Fruit fly (Drosophila melanogaster) whole organism, embryonic: ENCODE measurements around the gene Cerk.

Experiments used
- Atf-2 ChIP-seq: fragments of 200-800 bp; sonication (Bioruptor generic); optimal IDR thresholded peaks from 2 replicates; lab custom pipeline; 2016; ENCODE audit warnings: missing biosample characterization, missing genetic modification characterization
- CG10366 ChIP-seq: fragments of 200-800 bp; sonication (Bioruptor generic); IDR thresholded peaks from 2 replicates; pipeline ENCODE4 v1.3.6; 2022; ENCODE audit warnings: missing biosample characterization, missing genetic modification characterization
- CG11093 ChIP-seq: fragments of 200-800 bp; sonication (Bioruptor generic); IDR thresholded peaks from 3 replicates; pipeline ENCODE4 v1.3.6; 2022; ENCODE audit warnings: missing biosample characterization, missing genetic modification characterization
- CG11723 ChIP-seq: fragments of 200-800 bp; sonication (Bioruptor generic); optimal IDR thresholded peaks from 2 replicates; lab custom pipeline; 2017; ENCODE audit warnings: missing biosample characterization, mild to moderate bottlenecking, missing genetic modification characterization
- CG12071 ChIP-seq: fragments of 200-800 bp; sonication (Bioruptor generic); optimal IDR thresholded peaks from 3 replicates; lab custom pipeline; 2018; ENCODE audit warnings: missing biosample characterization, mild to moderate bottlenecking, missing genetic modification characterization
- CG13624 ChIP-seq: fragments of 200-800 bp; sonication (Bioruptor generic); optimal IDR thresholded peaks from 2 replicates; lab custom pipeline; 2016; ENCODE audit warnings: missing biosample characterization, missing genetic modification characterization
- CG15601 ChIP-seq: fragments of 200-800 bp; sonication (Bioruptor generic); optimal IDR thresholded peaks from 3 replicates; lab custom pipeline; 2019; ENCODE audit warnings: missing biosample characterization, mild to moderate bottlenecking, missing genetic modification characterization, moderate library complexity
- CG16779 ChIP-seq: fragments of 200-800 bp; sonication (Bioruptor generic); IDR thresholded peaks from 2 replicates; pipeline ENCODE4 v1.3.6; 2022; ENCODE audit warnings: missing biosample characterization, missing genetic modification characterization
- CG17568 ChIP-seq: fragments of 200-800 bp; sonication (Bioruptor generic); optimal IDR thresholded peaks from 2 replicates; lab custom pipeline; 2018; ENCODE audit warnings: missing biosample characterization, mild to moderate bottlenecking, missing genetic modification characterization, moderate library complexity
- CG30403 ChIP-seq: fragments of 200-800 bp; sonication (Bioruptor generic); optimal IDR thresholded peaks from 3 replicates; lab custom pipeline; 2016; ENCODE audit warnings: missing biosample characterization, missing genetic modification characterization
- CG32767 ChIP-seq: fragments of 200-800 bp; sonication (Bioruptor generic); IDR thresholded peaks from 2 replicates; pipeline ENCODE4 v1.3.6; 2022; ENCODE audit warnings: missing biosample characterization, missing genetic modification characterization
- CG42726 ChIP-seq: fragments of 200-800 bp; sonication (Bioruptor generic); IDR thresholded peaks from 2 replicates; pipeline ENCODE4 v1.3.6; 2022; ENCODE audit warnings: missing biosample characterization, missing genetic modification characterization; ENCODE audit not compliant: partially characterized antibody
- CG4404 ChIP-seq: fragments of 200-800 bp; sonication (Bioruptor generic); IDR thresholded peaks from 2 replicates; pipeline ENCODE4 v1.3.6; 2022; ENCODE audit warnings: missing biosample characterization, missing genetic modification characterization
- CG7963 ChIP-seq: fragments of 200-800 bp; sonication (Bioruptor generic); IDR thresholded peaks from 3 replicates; pipeline ENCODE4 v1.3.6; 2022; ENCODE audit warnings: missing biosample characterization, missing genetic modification characterization; ENCODE audit not compliant: partially characterized antibody
- CG7987 ChIP-seq: fragments of 200-800 bp; sonication (Bioruptor generic); optimal IDR thresholded peaks from 2 replicates; lab custom pipeline; 2018; ENCODE audit warnings: missing biosample characterization, mild to moderate bottlenecking, missing genetic modification characterization, moderate library complexity
- CG8290 ChIP-seq, 3 experiments: fragments of 200-800 bp; sonication (Bioruptor generic); optimal IDR thresholded peaks; 2 replicates each; lab custom pipeline; 2016 to 2019; ENCODE audit warnings: missing biosample characterization in 3 of 3, missing genetic modification characterization in 3 of 3, mild to moderate bottlenecking in 2 of 3, moderate library complexity in 1 of 3
- CG8765 ChIP-seq: fragments of 200-800 bp; sonication (Bioruptor generic); IDR thresholded peaks from 2 replicates; pipeline ENCODE4 v1.3.6; 2022; ENCODE audit warnings: missing biosample characterization, missing genetic modification characterization
- CG8944 ChIP-seq: fragments of 200-800 bp; sonication (Bioruptor generic); optimal IDR thresholded peaks from 3 replicates; lab custom pipeline; 2016; ENCODE audit warnings: missing biosample characterization, missing genetic modification characterization
- CrebB ChIP-seq: fragments of 200-800 bp; sonication (Bioruptor generic); optimal IDR thresholded peaks from 3 replicates; lab custom pipeline; 2018; ENCODE audit warnings: missing biosample characterization, mild to moderate bottlenecking, missing genetic modification characterization
- Doc3 ChIP-seq: fragments of 200-800 bp; sonication (Bioruptor generic); IDR thresholded peaks from 3 replicates; pipeline ENCODE4 v1.3.6; 2022; ENCODE audit warnings: missing biosample characterization, missing genetic modification characterization; ENCODE audit not compliant: partially characterized antibody
- Elba2 ChIP-seq: fragments of 200-800 bp; sonication (Bioruptor generic); optimal IDR thresholded peaks from 3 replicates; lab custom pipeline; 2016; ENCODE audit warnings: missing biosample characterization, missing genetic modification characterization
- Fer3 ChIP-seq: fragments of 200-800 bp; sonication (Bioruptor generic); optimal IDR thresholded peaks from 2 replicates; lab custom pipeline; 2018; ENCODE audit warnings: missing biosample characterization, mild to moderate bottlenecking, missing genetic modification characterization, moderate library complexity
- H2.0 ChIP-seq: fragments of 200-800 bp; sonication (Bioruptor generic); IDR thresholded peaks from 2 replicates; pipeline ENCODE4 v1.3.6; 2022; ENCODE audit warnings: missing biosample characterization, missing genetic modification characterization
- Hand ChIP-seq: fragments of 200-800 bp; sonication (Bioruptor generic); optimal IDR thresholded peaks from 2 replicates; lab custom pipeline; 2017; ENCODE audit warnings: mild to moderate bottlenecking, missing biosample characterization, missing genetic modification reagents, missing genetic modification characterization
- Hmx ChIP-seq: fragments of 200-800 bp; sonication (Bioruptor generic); optimal IDR thresholded peaks from 2 replicates; lab custom pipeline; 2016; ENCODE audit warnings: missing biosample characterization, missing genetic modification characterization
- MTF-1 ChIP-seq: fragments of 200-800 bp; sonication (Bioruptor generic); optimal IDR thresholded peaks from 2 replicates; lab custom pipeline; 2018; ENCODE audit warnings: missing biosample characterization, mild to moderate bottlenecking, missing genetic modification characterization, borderline replicate concordance
- NC2α ChIP-seq: fragments of 200-800 bp; sonication (Bioruptor generic); optimal IDR thresholded peaks from 2 replicates; lab custom pipeline; 2016; ENCODE audit warnings: missing biosample characterization, missing genetic modification characterization
- Sox102F ChIP-seq: fragments of 200-800 bp; sonication (Bioruptor generic); optimal IDR thresholded peaks from 2 replicates; lab custom pipeline; 2018; ENCODE audit warnings: missing biosample characterization, mild to moderate bottlenecking, missing genetic modification characterization, moderate library complexity
- Sry-β ChIP-seq: fragments of 200-800 bp; sonication (Bioruptor generic); optimal IDR thresholded peaks from 2 replicates; lab custom pipeline; 2018; ENCODE audit warnings: missing biosample characterization, mild to moderate bottlenecking, missing genetic modification characterization, moderate library complexity
- Usf ChIP-seq: fragments of 200-800 bp; sonication (Bioruptor generic); optimal IDR thresholded peaks from 2 replicates; lab custom pipeline; 2017; ENCODE audit warnings: missing genotype, missing biosample characterization, missing genetic modification characterization
- al ChIP-seq: fragments of 200-800 bp; sonication (Bioruptor generic); IDR thresholded peaks from 2 replicates; pipeline ENCODE4 v1.3.6; 2022; ENCODE audit warnings: missing biosample characterization, missing genetic modification characterization
- bab2 ChIP-seq: fragments of 200-800 bp; sonication (Bioruptor generic); optimal IDR thresholded peaks from 2 replicates; lab custom pipeline; 2016; ENCODE audit warnings: missing biosample characterization, missing genetic modification characterization
- bowl ChIP-seq: fragments of 200-800 bp; sonication (Bioruptor generic); IDR thresholded peaks from 2 replicates; pipeline ENCODE4 v1.3.6; 2022; ENCODE audit warnings: missing biosample characterization, missing genetic modification characterization
- chif ChIP-seq, 2 experiments: fragments of 200-800 bp; sonication (Bioruptor generic); optimal IDR thresholded peaks; 3 replicates each; lab custom pipeline; 2016; ENCODE audit warnings: missing biosample characterization in 2 of 2, missing genetic modification characterization in 2 of 2
- danr ChIP-seq: fragments of 200-800 bp; sonication (Bioruptor generic); IDR thresholded peaks from 2 replicates; pipeline ENCODE4 v1.3.6; 2022; ENCODE audit warnings: missing biosample characterization, missing genetic modification characterization
- disco-r ChIP-seq: fragments of 200-800 bp; sonication (Bioruptor generic); optimal IDR thresholded peaks from 2 replicates; lab custom pipeline; 2016; ENCODE audit warnings: missing biosample characterization, missing genetic modification characterization
- gsb-n ChIP-seq: fragments of 200-800 bp; sonication (Bioruptor generic); optimal IDR thresholded peaks from 3 replicates; lab custom pipeline; 2018; ENCODE audit warnings: missing biosample characterization, mild to moderate bottlenecking, missing genetic modification characterization
- hth ChIP-seq: fragments of >200 bp; optimal IDR thresholded peaks from 2 replicates; lab custom pipeline; 2017; ENCODE audit warnings: inconsistent platforms
- kni ChIP-seq: fragments of 200-800 bp; sonication (Bioruptor generic); optimal IDR thresholded peaks from 3 replicates; lab custom pipeline; 2017; ENCODE audit warnings: mild to moderate bottlenecking, missing biosample characterization, missing genetic modification reagents, missing genetic modification characterization
- knrl ChIP-seq: fragments of 200-800 bp; sonication (Bioruptor generic); IDR thresholded peaks from 3 replicates; pipeline ENCODE4 v1.3.6; 2022; ENCODE audit warnings: missing biosample characterization, missing genetic modification characterization; ENCODE audit not compliant: partially characterized antibody
- nom ChIP-seq: fragments of 200-800 bp; sonication (Bioruptor generic); optimal IDR thresholded peaks from 2 replicates; lab custom pipeline; 2017; ENCODE audit warnings: missing biosample characterization, missing genetic modification characterization, mild to moderate bottlenecking, moderate library complexity, missing genetic modification reagents
- org-1 ChIP-seq: fragments of 200-800 bp; sonication (Bioruptor generic); optimal IDR thresholded peaks from 2 replicates; lab custom pipeline; 2017; ENCODE audit warnings: missing biosample characterization, missing genetic modification characterization
- pfk ChIP-seq: fragments of 200-800 bp; sonication (Bioruptor generic); optimal IDR thresholded peaks from 2 replicates; lab custom pipeline; 2018; ENCODE audit warnings: missing biosample characterization, mild to moderate bottlenecking, missing genetic modification characterization, moderate library complexity
- sc ChIP-seq, 3 experiments: fragments of >200 bp in 2 of 3; fragments of 200-800 bp in 1 of 3; sonication (Bioruptor generic) in 1 of 3; optimal IDR thresholded peaks; 2 replicates in 2 of 3; 3 replicates in 1 of 3; lab custom pipeline; 2017; ENCODE audit warnings: mild to moderate bottlenecking in 1 of 3, missing biosample characterization in 1 of 3, missing genetic modification characterization in 1 of 3, missing genetic modification reagents in 1 of 3
- scrt ChIP-seq: fragments of 200-800 bp; sonication (Bioruptor generic); optimal IDR thresholded peaks from 2 replicates; lab custom pipeline; 2018; ENCODE audit warnings: missing biosample characterization, mild to moderate bottlenecking, missing genetic modification characterization, moderate library complexity
- sd ChIP-seq: fragments of 200-800 bp; sonication (Bioruptor generic); optimal IDR thresholded peaks from 3 replicates; lab custom pipeline; 2018; ENCODE audit warnings: missing biosample characterization, mild to moderate bottlenecking, missing genetic modification characterization, moderate library complexity
- sim ChIP-seq: fragments of 200-800 bp; sonication (Bioruptor generic); IDR thresholded peaks from 2 replicates; pipeline ENCODE4 v1.3.6; 2022; ENCODE audit warnings: missing biosample characterization, missing genetic modification characterization
- so ChIP-seq: fragments of 200-800 bp; sonication (Bioruptor generic); IDR thresholded peaks from 3 replicates; pipeline ENCODE4 v1.3.6; 2022; ENCODE audit warnings: missing biosample characterization, missing genetic modification characterization
- zen2 ChIP-seq: fragments of 200-800 bp; sonication (Bioruptor generic); IDR thresholded peaks from 3 replicates; pipeline ENCODE4 v1.3.6; 2022; ENCODE audit warnings: missing biosample characterization, missing genetic modification characterization; ENCODE audit not compliant: partially characterized antibody

Cerk gene

dm6 chr3R:5371563-5371962, 3.5 kb upstream of the Cerk start, which contains the start of gene Polr2F (continued):
- TF ChIP-seq hth (lab: Kevin White, UChicago), result no peak
- TF ChIP-seq Hmx (GFP tag; lab: Kevin White, UChicago), result no peak
- no peak for TF ChIP-seq sd (tag; lab: Kevin White, UChicago)
- peak; percentile 34 for TF ChIP-seq Sry-β (GFP tag; lab: Kevin White, UChicago)
- TF ChIP-seq zen2 (GFP tag; lab: Robert Waterston, UW), result no peak
- TF ChIP-seq CG8944 (GFP tag; lab: Kevin White, UChicago), result peak; percentile 92
- TF ChIP-seq bowl, result no peak
- TF ChIP-seq Hand (GFP tag; lab: Kevin White, UChicago), result peak; percentile 28
- peak; percentile 54 for TF ChIP-seq CG12071 (GFP tag; lab: Kevin White, UChicago)
- TF ChIP-seq CG4404 (GFP tag; lab: Robert Waterston, UW), result peak; percentile 51
- peak; percentile 41; the same call in 1 of the 3 replicates for TF ChIP-seq CG7963 (GFP tag; lab: Robert Waterston, UW)
- TF ChIP-seq CG13624, result peak; percentile 94
- peak; percentile 87 for TF ChIP-seq CG16779 (GFP tag; lab: Robert Waterston, UW)
- peak; percentile 80 for TF ChIP-seq H2.0
- TF ChIP-seq CrebB (tag; lab: Kevin White, UChicago), result peak; percentile 69
- no peak for TF ChIP-seq sim (GFP tag; lab: Robert Waterston, UW)
- no peak for TF ChIP-seq CG11093 (GFP tag; lab: Robert Waterston, UW)
- no peak for TF ChIP-seq org-1 (GFP tag; lab: Kevin White, UChicago)
- peak; percentile 58 for TF ChIP-seq scrt (GFP tag; lab: Kevin White, UChicago)
- TF ChIP-seq CG8765 (GFP tag; lab: Robert Waterston, UW), result 0 out of 2 replicates have a peak, but pooled peaks have one; percentile 19
- TF ChIP-seq kni, result peak; percentile 32
- no peak for TF ChIP-seq CG17568 (GFP tag; lab: Kevin White, UChicago)
- TF ChIP-seq so, result peak; percentile 70; the same call in 1 of the 3 replicates
- peak; percentile 82 to 90 for TF ChIP-seq chif (GFP tag; optimal IDR thresholded peaks at IDR 0.05; lab: Kevin White, UChicago)
- TF ChIP-seq CG8290 (GFP tag; optimal IDR thresholded peaks at IDR 0.05; lab: Kevin White, UChicago), result peak; percentile 89
- peak in 1 of 2 experiments; percentile 95 for TF ChIP-seq CG8290 (tag; optimal IDR thresholded peaks at IDR 0.05; lab: Kevin White, UChicago)
- TF ChIP-seq sc (optimal IDR thresholded peaks at IDR 0.05; lab: Kevin White, UChicago), result no peak
- no peak for TF ChIP-seq sc (GFP tag; optimal IDR thresholded peaks at IDR 0.05; lab: Kevin White, UChicago)
- TF ChIP-seq Elba2 (GFP tag; lab: Kevin White, UChicago), result peak; percentile 68
- TF ChIP-seq knrl, result peak; percentile 51; the same call in 2 of the 3 replicates
- no peak for TF ChIP-seq Sox102F
- TF ChIP-seq gsb-n, result peak; percentile 41
- TF ChIP-seq bab2 (GFP tag; lab: Kevin White, UChicago), result peak; percentile 90
- TF ChIP-seq CG10366 (GFP tag; lab: Robert Waterston, UW), result peak; percentile 64
- peak; percentile 65 for TF ChIP-seq al (GFP tag; lab: Robert Waterston, UW)
- TF ChIP-seq pfk, result peak; percentile 61
- peak; percentile 70 for TF ChIP-seq CG11723
- no peak for TF ChIP-seq Doc3
- TF ChIP-seq Atf-2 (GFP tag; lab: Kevin White, UChicago), result peak; percentile 82
- peak; percentile 68 for TF ChIP-seq CG15601 (tag; lab: Kevin White, UChicago)
- TF ChIP-seq CG42726 (GFP tag; lab: Robert Waterston, UW), result peak; percentile 55; the same call in 1 of the 2 replicates
- peak; percentile 72 for TF ChIP-seq disco-r (GFP tag; lab: Kevin White, UChicago)
- peak; percentile 89 for TF ChIP-seq CG30403 (GFP tag; lab: Kevin White, UChicago)
- peak; percentile 89 for TF ChIP-seq MTF-1 (GFP tag; lab: Kevin White, UChicago)
- peak; percentile 70 for TF ChIP-seq Usf (GFP tag; lab: Kevin White, UChicago)
- TF ChIP-seq nom, result peak; percentile 54
- no peak for TF ChIP-seq CG32767 (GFP tag; lab: Robert Waterston, UW)
- peak; percentile 47; the same call in 1 of the 2 replicates for TF ChIP-seq danr (GFP tag; lab: Robert Waterston, UW)
- TF ChIP-seq CG7987 (GFP tag; lab: Kevin White, UChicago), result peak; percentile 82
- TF ChIP-seq NC2α (GFP tag; lab: Kevin White, UChicago), result peak; percentile 64
- peak; percentile 77 for TF ChIP-seq Fer3 (tag; lab: Kevin White, UChicago)
